Fruit fly (Drosophila melanogaster) whole organism, adult: ENCODE data around the gene CG32984.
A peak's percentile ranks its signal among the peaks of the same experiment; 100 is the strongest.

ENCODE experiments used
- CG11617 ChIP-seq: fragments of 200-800 bp; sonication (Bioruptor generic); optimal IDR thresholded peaks from 2 replicates; lab custom pipeline; 2017; ENCODE audit warnings: mild to moderate bottlenecking, missing biosample characterization, missing genetic modification reagents, missing genetic modification characterization
- CG12768 ChIP-seq: fragments of 200-800 bp; sonication (Bioruptor generic); optimal IDR thresholded peaks from 2 replicates; lab custom pipeline; 2017; ENCODE audit warnings: missing biosample characterization, missing genetic modification characterization, mild to moderate bottlenecking, moderate library complexity, missing genetic modification reagents
- CG14711 ChIP-seq: fragments of 200-800 bp; sonication (Bioruptor generic); optimal IDR thresholded peaks from 2 replicates; lab custom pipeline; 2018; ENCODE audit warnings: missing biosample characterization, mild to moderate bottlenecking, missing genetic modification characterization, moderate library complexity
- CG1620 ChIP-seq: fragments of 200-800 bp; sonication (Bioruptor generic); optimal IDR thresholded peaks from 2 replicates; lab custom pipeline; 2016; ENCODE audit warnings: missing biosample characterization, missing genetic modification characterization
- CG33017 ChIP-seq: fragments of 200-800 bp; sonication (Bioruptor generic); optimal IDR thresholded peaks from 2 replicates; lab custom pipeline; 2018; ENCODE audit warnings: missing biosample characterization, mild to moderate bottlenecking, missing genetic modification characterization, moderate library complexity
- CG5204 ChIP-seq: fragments of 200-800 bp; sonication (Bioruptor generic); optimal IDR thresholded peaks from 2 replicates; lab custom pipeline; 2016; ENCODE audit warnings: missing biosample characterization, missing genetic modification characterization
- CG7045 ChIP-seq: fragments of 200-800 bp; sonication (Bioruptor generic); optimal IDR thresholded peaks from 2 replicates; lab custom pipeline; 2017; ENCODE audit warnings: missing biosample characterization, mild to moderate bottlenecking, missing genetic modification characterization
- CG7101 ChIP-seq: fragments of 200-800 bp; sonication (Bioruptor generic); optimal IDR thresholded peaks from 2 replicates; lab custom pipeline; 2018; ENCODE audit warnings: missing biosample characterization, mild to moderate bottlenecking, missing genetic modification characterization, moderate library complexity
- Clk ChIP-seq: fragments of 200-800 bp; sonication (Bioruptor generic); optimal IDR thresholded peaks from 2 replicates; lab custom pipeline; 2017; ENCODE audit warnings: missing biosample characterization, missing genetic modification characterization
- Crg-1 ChIP-seq: fragments of 200-800 bp; sonication (Bioruptor generic); optimal IDR thresholded peaks from 2 replicates; lab custom pipeline; 2016; ENCODE audit warnings: missing biosample characterization, missing genetic modification characterization
- Hr96 ChIP-seq: fragments of 200-800 bp; sonication (Bioruptor generic); optimal IDR thresholded peaks from 2 replicates; lab custom pipeline; 2016; ENCODE audit warnings: missing biosample characterization, missing genetic modification characterization
- Mnt ChIP-seq: fragments of 200-800 bp; sonication (Bioruptor generic); optimal IDR thresholded peaks from 2 replicates; lab custom pipeline; 2016; ENCODE audit warnings: missing biosample characterization, mild to moderate bottlenecking, missing genetic modification characterization
- bab1 ChIP-seq: fragments of 200-800 bp; sonication (Bioruptor generic); optimal IDR thresholded peaks from 3 replicates; lab custom pipeline; 2019; ENCODE audit warnings: missing biosample characterization, mild to moderate bottlenecking, missing genetic modification characterization, moderate library complexity
- cic ChIP-seq: fragments of 200-800 bp; sonication (Bioruptor generic); optimal IDR thresholded peaks from 2 replicates; lab custom pipeline; 2017; ENCODE audit warnings: missing biosample characterization, mild to moderate bottlenecking, missing genetic modification characterization, moderate library complexity
- cnc ChIP-seq, 2 experiments: fragments of >200 bp; optimal IDR thresholded peaks; 2 replicates each; lab custom pipeline; 2017
- kay ChIP-seq: fragments of 200-800 bp; sonication (Bioruptor generic); peaks from one replicate; lab custom pipeline; 2016; ENCODE audit warnings: missing biosample characterization, missing genetic modification characterization, borderline replicate concordance
- ovo ChIP-seq: fragments of 200-800 bp; sonication (Bioruptor generic); optimal IDR thresholded peaks from 2 replicates; lab custom pipeline; 2016; ENCODE audit warnings: missing biosample characterization, missing genetic modification characterization
- pad ChIP-seq: fragments of 200-800 bp; sonication (Bioruptor generic); optimal IDR thresholded peaks from 3 replicates; lab custom pipeline; 2017; ENCODE audit warnings: missing biosample characterization, missing genetic modification characterization, mild to moderate bottlenecking, moderate library complexity, missing genetic modification reagents
- tj ChIP-seq: fragments of 200-800 bp; sonication (Bioruptor generic); optimal IDR thresholded peaks from 3 replicates; lab custom pipeline; 2017; ENCODE audit warnings: missing biosample characterization, mild to moderate bottlenecking, missing genetic modification characterization, moderate library complexity
- toe ChIP-seq: fragments of 200-800 bp; sonication (Bioruptor generic); optimal IDR thresholded peaks from 2 replicates; lab custom pipeline; 2016; ENCODE audit warnings: missing biosample characterization, missing genetic modification characterization

The CG32984 gene

DNA sequence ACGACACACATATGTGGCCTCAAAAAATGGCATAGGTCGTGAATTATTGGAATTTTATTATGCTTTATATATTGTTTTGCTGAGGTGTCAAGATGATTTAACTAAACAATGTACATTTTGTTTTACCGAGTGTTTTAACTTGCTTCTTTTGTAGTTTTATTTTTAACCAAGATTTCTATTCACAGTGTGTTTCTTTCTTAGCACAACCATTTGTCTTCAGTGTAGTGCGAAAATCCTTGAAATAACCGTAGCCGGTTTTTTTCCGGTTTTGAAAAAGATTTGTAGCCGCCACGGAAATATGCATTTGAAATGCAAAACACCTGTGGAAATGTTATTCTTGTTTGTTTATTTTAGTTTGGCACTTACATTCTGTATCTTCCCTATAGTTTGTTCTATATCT lies 7.6 kb upstream of the CG32984 start:
- no peak for TF ChIP-seq Crg-1 (GFP tag; lab: Kevin White, UChicago)

DNA sequence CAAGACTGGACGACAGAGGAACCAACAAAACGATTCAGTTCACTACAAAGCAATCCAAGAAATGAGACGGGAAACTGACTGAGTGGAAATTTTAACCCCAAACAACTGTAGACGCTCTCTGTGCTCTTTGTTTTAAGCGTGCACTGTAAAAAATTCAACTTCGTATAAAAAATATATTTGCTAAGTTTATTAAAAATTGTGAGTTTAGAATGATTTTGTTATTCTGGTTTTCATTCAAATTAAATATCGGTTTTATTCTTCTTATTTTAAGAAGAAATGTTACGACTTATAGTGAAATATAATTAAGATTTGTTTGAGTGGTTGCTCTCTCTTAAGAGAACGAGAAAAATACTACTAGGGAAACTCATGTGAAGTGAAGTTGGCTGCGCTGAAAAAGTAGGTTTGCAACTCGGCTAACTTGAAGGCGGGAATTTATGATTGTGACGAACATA lies 6.7 kb upstream of the CG32984 start:
- TF ChIP-seq toe (peak; percentile 55), cic (GFP tag; lab: Kevin White, UChicago) (no peak), CG14711 (peak; percentile 81), Hr96 (GFP tag; lab: Kevin White, UChicago) (peak; percentile 62), CG1620 (GFP tag; lab: Kevin White, UChicago) (peak; percentile 52), CG12768 (peak; percentile 49), CG5204 (GFP tag; lab: Kevin White, UChicago) (peak; percentile 71), CG33017 (tag; lab: Kevin White, UChicago) (peak; percentile 84), Crg-1 (GFP tag; lab: Kevin White, UChicago) (peak; percentile 43), pad (GFP tag; lab: Kevin White, UChicago) (peak; percentile 33), cnc (optimal IDR thresholded peaks at IDR 0.05; lab: Kevin White, UChicago) (no peak), CG11617 (GFP tag; lab: Kevin White, UChicago) (peak; percentile 73), bab1 (peak; percentile 81), tj (GFP tag; lab: Kevin White, UChicago) (peak; percentile 35), kay (GFP tag; lab: Kevin White, UChicago) (peak; percentile 80), CG7101 (peak; percentile 87), Clk (GFP tag; lab: Kevin White, UChicago) (peak; percentile 19), ovo (GFP tag; lab: Kevin White, UChicago) (peak; percentile 15), CG7045 (GFP tag; lab: Kevin White, UChicago) (peak; percentile 60), Mnt (GFP tag; lab: Kevin White, UChicago) (peak; percentile 23)

DNA sequence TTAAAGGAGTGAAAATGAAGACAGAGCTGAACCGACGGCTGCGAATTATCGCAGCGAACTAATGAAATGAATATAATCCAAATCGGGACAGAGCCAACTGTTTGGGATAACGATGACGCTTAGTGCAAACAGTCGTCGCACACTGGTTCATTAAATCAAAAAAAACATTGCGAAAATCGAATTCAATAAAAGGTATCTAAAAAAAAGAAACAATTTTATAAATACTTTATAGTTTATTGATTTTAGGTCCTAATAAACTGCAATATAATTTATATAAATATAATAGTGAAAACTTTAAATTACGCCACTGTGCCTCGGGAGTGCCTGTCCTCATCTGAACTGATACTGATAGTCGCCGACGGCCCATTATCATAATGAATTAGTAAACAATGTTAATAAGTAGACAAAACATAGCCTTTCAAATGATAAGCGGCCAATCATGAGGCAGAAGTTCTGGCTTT lies 5.7 kb upstream of the CG32984 start, which contains the start of gene CG31886:
CG31886 (minus strand) TSS at position 51 of the 461 bp plus-strand sequence.
- TF ChIP-seq toe, result no peak
- no peak for TF ChIP-seq bab1
- no peak for TF ChIP-seq Clk (GFP tag; lab: Kevin White, UChicago)
- no peak for TF ChIP-seq ovo (GFP tag; lab: Kevin White, UChicago)
- peak; percentile 29 for TF ChIP-seq Hr96 (GFP tag; lab: Kevin White, UChicago)
- peak; percentile 67 for TF ChIP-seq CG14711
- TF ChIP-seq CG1620 (GFP tag; lab: Kevin White, UChicago), result no peak
- peak; percentile 29 for TF ChIP-seq tj (GFP tag; lab: Kevin White, UChicago)
- peak; percentile 43 for TF ChIP-seq CG33017 (tag; lab: Kevin White, UChicago)
- TF ChIP-seq cic (GFP tag; lab: Kevin White, UChicago), result peak; percentile 29
- peak; percentile 39 for TF ChIP-seq Mnt (GFP tag; lab: Kevin White, UChicago)
- TF ChIP-seq cnc (optimal IDR thresholded peaks at IDR 0.05; lab: Kevin White, UChicago), result no peak
- peak; percentile 41 for TF ChIP-seq CG11617 (GFP tag; lab: Kevin White, UChicago)
- peak; percentile 14 for TF ChIP-seq CG7045 (GFP tag; lab: Kevin White, UChicago)
- TF ChIP-seq Crg-1 (GFP tag; lab: Kevin White, UChicago), result no peak
- peak; percentile 55 for TF ChIP-seq CG7101
- TF ChIP-seq CG5204 (GFP tag; lab: Kevin White, UChicago), result no peak
- TF ChIP-seq pad (GFP tag; lab: Kevin White, UChicago), result peak; percentile 43
- peak; percentile 33 for TF ChIP-seq CG12768
- no peak for TF ChIP-seq kay (GFP tag; lab: Kevin White, UChicago)

DNA sequence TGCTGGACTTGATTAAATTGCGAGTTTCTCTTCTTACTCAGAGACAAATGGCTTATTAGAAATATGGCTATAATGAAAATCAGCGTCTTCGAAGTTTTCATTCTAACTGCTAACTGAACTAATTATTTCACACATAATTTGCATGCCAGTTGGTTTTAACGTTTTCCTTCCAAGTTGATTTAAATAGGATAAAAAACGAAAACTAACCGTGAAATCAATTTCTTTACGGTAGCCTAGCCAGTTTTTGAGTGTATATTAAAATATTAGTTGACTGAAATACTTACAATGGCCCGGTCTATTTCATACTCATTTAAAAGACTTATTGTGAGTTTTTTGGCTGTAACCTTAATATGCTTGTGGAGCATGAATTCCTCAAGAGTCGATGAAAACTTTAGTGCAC lies 2.5 kb upstream of the CG32984 start, which contains the start of the genes CG9525 and CG32985:
CG9525 (minus strand) TSS at position 101 of the 400 bp plus-strand sequence.
CG32985 (plus strand) TSS at position 280 of the 400 bp plus-strand sequence.
- TF ChIP-seq Clk (GFP tag; lab: Kevin White, UChicago), result no peak
- TF ChIP-seq CG12768, result no peak
- no peak for TF ChIP-seq CG11617 (GFP tag; lab: Kevin White, UChicago)
- no peak for TF ChIP-seq pad (GFP tag; lab: Kevin White, UChicago)
- TF ChIP-seq CG7101, result no peak
- no peak for TF ChIP-seq CG7045 (GFP tag; lab: Kevin White, UChicago)
- no peak for TF ChIP-seq Hr96 (GFP tag; lab: Kevin White, UChicago)

DNA sequence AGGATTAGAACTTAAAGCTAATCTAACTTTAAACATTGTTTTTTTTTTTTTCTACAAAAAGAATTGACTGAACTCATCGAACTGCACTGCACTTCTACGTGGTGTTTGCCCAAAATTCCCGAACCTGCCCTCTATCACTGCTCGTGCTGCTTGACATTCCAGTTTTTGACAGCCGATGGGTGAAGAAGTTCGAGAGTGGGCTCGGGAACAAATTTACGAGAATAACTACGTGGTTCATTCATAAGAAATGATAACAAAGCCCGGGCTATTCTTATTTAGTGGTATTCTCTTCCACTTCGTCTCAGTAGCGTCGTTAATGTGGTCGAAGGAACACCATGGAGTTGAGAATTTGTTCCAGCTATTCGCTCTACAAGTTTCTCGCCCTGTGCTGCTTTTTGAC lies 2.5 kb downstream of the CG32984 start, which contains the start of gene CG18088:
CG18088 (plus strand) TSS at position 301 of the 400 bp plus-strand sequence.
- TF ChIP-seq Crg-1 (GFP tag; lab: Kevin White, UChicago), result no peak
- no peak for TF ChIP-seq CG7101
- TF ChIP-seq ovo (GFP tag; lab: Kevin White, UChicago), result no peak
- TF ChIP-seq cnc (optimal IDR thresholded peaks at IDR 0.05; lab: Kevin White, UChicago), result no peak
- no peak for TF ChIP-seq CG12768
- no peak for TF ChIP-seq toe
- TF ChIP-seq CG5204 (GFP tag; lab: Kevin White, UChicago), result no peak
- no peak for TF ChIP-seq pad (GFP tag; lab: Kevin White, UChicago)

DNA sequence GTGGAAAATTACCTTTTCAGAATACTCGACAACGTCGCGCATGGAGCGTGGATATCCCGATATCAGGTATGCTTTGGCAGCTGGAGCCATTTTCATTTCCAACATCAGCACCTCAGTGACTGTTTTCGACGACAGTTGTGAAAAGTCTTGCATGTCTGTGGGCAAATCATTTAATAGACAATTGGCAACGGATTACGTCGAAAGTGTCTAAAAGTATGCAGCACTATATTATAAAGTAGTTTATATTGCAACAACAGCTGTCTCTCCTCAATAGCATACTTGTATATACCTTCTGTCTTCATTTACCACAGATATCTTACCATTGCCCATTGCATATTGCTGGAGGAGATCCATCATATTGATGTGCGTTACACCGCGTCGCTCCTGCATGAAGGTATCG lies 8.1 kb downstream of the CG32984 start:
- TF ChIP-seq CG7101 (no peak), cic (GFP tag; lab: Kevin White, UChicago) (no peak), Clk (GFP tag; lab: Kevin White, UChicago) (no peak), CG12768 (no peak), tj (GFP tag; lab: Kevin White, UChicago) (no peak), CG7045 (GFP tag; lab: Kevin White, UChicago) (no peak), pad (GFP tag; lab: Kevin White, UChicago) (no peak), cnc (optimal IDR thresholded peaks at IDR 0.05; lab: Kevin White, UChicago) (no peak), Hr96 (GFP tag; lab: Kevin White, UChicago) (no peak), bab1 (no peak), toe (no peak), CG1620 (GFP tag; lab: Kevin White, UChicago) (no peak)
